Fruit fly (Drosophila melanogaster): Measurements from ENCODE around the gene ERp44.

dm6 chrX:16263415-16263814 lies 34.1 kb downstream of the ERp44 start:
- TF ChIP-seq CG11617 (GFP tag; optimal IDR thresholded peaks at IDR 0.05) (no peak), toe (GFP tag; optimal IDR thresholded peaks at IDR 0.05) (no peak), CG33017 (tag; optimal IDR thresholded peaks at IDR 0.05) (no peak), CG1620 (GFP tag; optimal IDR thresholded peaks at IDR 0.05) (no peak), CG14711 (tag; optimal IDR thresholded peaks at IDR 0.05) (no peak)

All from whole organism, adult.